Worm (Caenorhabditis elegans) whole organism, L4 larva: ENCODE results near the gene F54H5.5.

ENCODE experiments used
- R02D3.7 ChIP-seq: fragments of 150-350 bp; sonication (generic microtip); optimal IDR thresholded peaks from 3 replicates; lab custom pipeline; 2014; ENCODE audit warnings: missing biosample characterization, missing genetic modification characterization
- Y48G9A.11 ChIP-seq: fragments of 200-800 bp; sonication (Bioruptor generic); IDR thresholded peaks from 2 replicates; pipeline ENCODE4 v1.3.6; 2022; ENCODE audit warnings: missing genetic modification reagents, missing genetic modification characterization, missing compliant biosample characterization
- Y75B8A.6 ChIP-seq: fragments of 200-800 bp; sonication (Bioruptor generic); IDR thresholded peaks from 2 replicates; pipeline ENCODE4 v1.3.6; 2022; ENCODE audit warnings: missing genetic modification reagents, missing genetic modification characterization, missing compliant biosample characterization
- aha-1 ChIP-seq: fragments of 150-350 bp; peaks from one replicate; lab custom pipeline; 2014; ENCODE audit warnings: missing biosample characterization, missing genetic modification characterization
- ceh-20 ChIP-seq: fragments of 200-800 bp; sonication (Bioruptor generic); IDR thresholded peaks from 2 replicates; pipeline ENCODE4 v1.3.6; 2022; ENCODE audit warnings: missing genetic modification reagents, missing genetic modification characterization, missing compliant biosample characterization
- ceh-32 ChIP-seq: sonication (generic microtip); optimal IDR thresholded peaks from 2 replicates; lab custom pipeline; 2016; ENCODE audit warnings: mild to moderate bottlenecking, missing genetic modification characterization, missing compliant biosample characterization; ENCODE audit not compliant: poor library complexity
- ceh-62 ChIP-seq: sonication (generic microtip); optimal IDR thresholded peaks from 2 replicates; lab custom pipeline; 2017; ENCODE audit warnings: missing biosample characterization, missing genetic modification characterization
- cey-2 ChIP-seq: sonication (generic microtip); optimal IDR thresholded peaks from 3 replicates; lab custom pipeline; 2017; ENCODE audit warnings: missing genetic modification characterization, mild to moderate bottlenecking, missing compliant biosample characterization, antibody characterized with exemption, borderline replicate concordance; ENCODE audit not compliant: insufficient read depth
- ctbp-1 ChIP-seq: fragments of 200-800 bp; sonication (Bioruptor generic); IDR thresholded peaks from 2 replicates; pipeline ENCODE4 v1.3.6; 2022; ENCODE audit warnings: missing genetic modification reagents, missing genetic modification characterization, missing compliant biosample characterization
- dmd-6 ChIP-seq: fragments of 200-800 bp; sonication (Bioruptor generic); IDR thresholded peaks from 2 replicates; pipeline ENCODE4 v1.3.6; 2022; ENCODE audit warnings: missing genetic modification reagents, missing genetic modification characterization, missing compliant biosample characterization
- duxl-1 ChIP-seq: sonication (generic microtip); optimal IDR thresholded peaks from 2 replicates; lab custom pipeline; 2016; ENCODE audit warnings: mild to moderate bottlenecking, missing genetic modification characterization, moderate library complexity, missing compliant biosample characterization; ENCODE audit not compliant: poor library complexity
- fkh-10 ChIP-seq: fragments of 150-350 bp; optimal IDR thresholded peaks from 2 replicates; lab custom pipeline; 2014; ENCODE audit warnings: missing biosample characterization, missing genetic modification reagents, missing genetic modification characterization
- gei-8 ChIP-seq: fragments of 200-800 bp; sonication (Bioruptor generic); optimal IDR thresholded peaks from 2 replicates; lab custom pipeline; 2018; ENCODE audit warnings: mild to moderate bottlenecking, missing genetic modification characterization, missing compliant biosample characterization
- hmg-1.1 ChIP-seq: fragments of 200-800 bp; sonication (Bioruptor generic); IDR thresholded peaks from 2 replicates; pipeline ENCODE4 v1.3.6; 2022; ENCODE audit warnings: missing genetic modification reagents, missing genetic modification characterization, missing compliant biosample characterization
- lin-13 ChIP-seq: fragments of 150-350 bp; optimal IDR thresholded peaks from 2 replicates; lab custom pipeline; 2014; ENCODE audit warnings: missing biosample characterization, missing genetic modification reagents, missing genetic modification characterization
- lsy-2 ChIP-seq, 2 experiments: fragments of 150-350 bp in 1 of 2; sonication (generic microtip) in 1 of 2; optimal IDR thresholded peaks; 2 replicates each; lab custom pipeline; 2014 to 2017; ENCODE audit warnings: missing biosample characterization in 2 of 2, missing genetic modification characterization in 2 of 2
- mes-2 ChIP-seq: sonication (generic microtip); optimal IDR thresholded peaks from 2 replicates; lab custom pipeline; 2016; ENCODE audit warnings: missing genotype, mild to moderate bottlenecking, missing genetic modification characterization, missing compliant biosample characterization; ENCODE audit not compliant: poor library complexity, severe bottlenecking
- nhr-10 ChIP-seq: fragments of 150-350 bp; optimal IDR thresholded peaks from 2 replicates; lab custom pipeline; 2014; ENCODE audit warnings: missing biosample characterization, missing genetic modification characterization
- nhr-102 ChIP-seq: sonication (generic microtip); optimal IDR thresholded peaks from 2 replicates; lab custom pipeline; 2016; ENCODE audit warnings: mild to moderate bottlenecking, missing genetic modification characterization, moderate library complexity, missing compliant biosample characterization
- nhr-11 ChIP-seq: fragments of 150-350 bp; optimal IDR thresholded peaks from 2 replicates; lab custom pipeline; 2014; ENCODE audit warnings: missing biosample characterization, missing genetic modification characterization
- nhr-25 ChIP-seq: sonication (generic microtip); optimal IDR thresholded peaks from 2 replicates; lab custom pipeline; 2017; ENCODE audit warnings: missing genetic modification characterization, mild to moderate bottlenecking, missing compliant biosample characterization, antibody characterized with exemption, moderate library complexity, borderline replicate concordance; ENCODE audit not compliant: insufficient read depth
- nhr-6 ChIP-seq: fragments of 150-350 bp; optimal IDR thresholded peaks from 2 replicates; lab custom pipeline; 2014; ENCODE audit warnings: missing biosample characterization, missing genetic modification characterization
- nhr-76 ChIP-seq: fragments of 150-350 bp; optimal IDR thresholded peaks from 2 replicates; lab custom pipeline; 2014; ENCODE audit warnings: missing biosample characterization, missing genetic modification characterization
- php-3 ChIP-seq: fragments of 200-800 bp; sonication (Bioruptor generic); IDR thresholded peaks from 2 replicates; pipeline ENCODE4 v1.3.6; 2022; ENCODE audit warnings: missing genetic modification reagents, missing genetic modification characterization, missing compliant biosample characterization
- pqm-1 ChIP-seq: sonication (generic microtip); optimal IDR thresholded peaks from 2 replicates; lab custom pipeline; 2017; ENCODE audit warnings: missing biosample characterization, missing genetic modification characterization
- saeg-2 ChIP-seq: fragments of 200-800 bp; sonication (Bioruptor generic); IDR thresholded peaks from 2 replicates; pipeline ENCODE4 v1.3.6; 2022; ENCODE audit warnings: missing genetic modification reagents, missing genetic modification characterization, missing compliant biosample characterization
- sdz-12 ChIP-seq: fragments of 200-800 bp; sonication (Bioruptor generic); optimal IDR thresholded peaks from 2 replicates; lab custom pipeline; 2018; ENCODE audit warnings: mild to moderate bottlenecking, missing genetic modification characterization, missing compliant biosample characterization
- unc-130 ChIP-seq: sonication (generic microtip); optimal IDR thresholded peaks from 2 replicates; lab custom pipeline; 2016; ENCODE audit warnings: missing genetic modification reagents, missing genetic modification characterization, missing compliant biosample characterization
- unc-62 ChIP-seq, 3 experiments: fragments of 150-350 bp in 1 of 3; sonication (generic microtip); optimal IDR thresholded peaks in 2 of 3; peaks in 1 of 3; 1 replicate in 1 of 3; 2 replicates in 2 of 3; lab custom pipeline; 2014 to 2017; ENCODE audit warnings: missing biosample characterization in 3 of 3, missing genetic modification characterization in 3 of 3, missing genetic modification reagents in 3 of 3, missing genotype in 1 of 3

The F54H5.5 gene

ce11 chrII:6642180-6642579 is 15.1 kb upstream of the F54H5.5 start:
- TF ChIP-seq Y48G9A.11 (GFP tag; lab: Robert Waterston, UW) (no peak), unc-130 (GFP tag; lab: Kevin White, UChicago) (no peak), R02D3.7 (tag; lab: Kevin White, UChicago) (no peak), nhr-11 (tag; lab: Kevin White, UChicago) (no peak), nhr-102 (tag; lab: Kevin White, UChicago) (no peak), ceh-20 (GFP tag; lab: Robert Waterston, UW) (no peak)
- TF ChIP-seq, all 104 proteins: peak for 0

- TF ChIP-seq saeg-2 (GFP tag; lab: Robert Waterston, UW) (no peak), unc-62 (GFP tag; optimal IDR thresholded peaks at IDR 0.05 in 1 of 2; lab: Kevin White, UChicago) (peak in 1 of 2 experiments; percentile 95), unc-62 (tag; optimal IDR thresholded peaks at IDR 0.05; lab: Kevin White, UChicago) (no peak)
These were observed 10.8 kb upstream of the F54H5.5 start for ce11 chrII:6637854-6638253.

- no peak for TF ChIP-seq ctbp-1
- TF ChIP-seq mes-2 (tag; lab: Kevin White, UChicago) = no peak
- no peak for TF ChIP-seq duxl-1 (tag; lab: Kevin White, UChicago)
- TF ChIP-seq hmg-1.1 (GFP tag; lab: Robert Waterston, UW) = no peak
- peak; percentile 78 for TF ChIP-seq aha-1 (tag; lab: Kevin White, UChicago)
- peak in 1 of 2 experiments; percentile 25 for TF ChIP-seq unc-62 (GFP tag; optimal IDR thresholded peaks at IDR 0.05 in 1 of 2; lab: Kevin White, UChicago)
- no peak for TF ChIP-seq unc-62 (tag; optimal IDR thresholded peaks at IDR 0.05; lab: Kevin White, UChicago)
- no peak for TF ChIP-seq nhr-76 (tag; lab: Kevin White, UChicago)
- no peak for TF ChIP-seq unc-130 (GFP tag; lab: Kevin White, UChicago)
- no peak for TF ChIP-seq gei-8 (GFP tag; lab: Kevin White, UChicago)
- TF ChIP-seq lsy-2 (tag; optimal IDR thresholded peaks at IDR 0.05; lab: Kevin White, UChicago) = no peak
- no peak for TF ChIP-seq lin-13 (GFP tag; lab: Kevin White, UChicago)
- no peak for TF ChIP-seq ceh-32
- no peak for TF ChIP-seq nhr-25 (tag; lab: Kevin White, UChicago)
- TF ChIP-seq cey-2 (tag; lab: Kevin White, UChicago) = no peak
- TF ChIP-seq fkh-10 (GFP tag; lab: Kevin White, UChicago) = no peak
- TF ChIP-seq php-3 = no peak
- no peak for TF ChIP-seq sdz-12 (GFP tag; lab: Kevin White, UChicago)
- TF ChIP-seq, all 104 proteins: peak for 2
These were observed 9.1 kb upstream of the F54H5.5 start, which contains the start of gene T19D12.5 for ce11 chrII:6636136-6636535. TSS of gene T19D12.5 (minus strand) at chrII:6636236.

ce11 chrII:6631995-6632394 is 4.9 kb upstream of the F54H5.5 start:
- TF ChIP-seq pqm-1 (tag; lab: Kevin White, UChicago) (peak; percentile 32), nhr-10 (no peak), Y48G9A.11 (GFP tag; lab: Robert Waterston, UW) (no peak), ceh-62 (tag; lab: Kevin White, UChicago) (no peak), ctbp-1 (no peak), nhr-102 (tag; lab: Kevin White, UChicago) (no peak), duxl-1 (tag; lab: Kevin White, UChicago) (no peak)
- TF ChIP-seq, all 104 proteins: peak for 1

ce11 chrII:6630811-6631210 is 3.7 kb upstream of the F54H5.5 start, which contains the start of gene T19D12.4:
TSS of gene T19D12.4 (plus strand) at chrII:6631105.
- TF ChIP-seq nhr-6 (tag; lab: Kevin White, UChicago) (peak; percentile 27), dmd-6 (GFP tag; lab: Robert Waterston, UW) (0 out of 2 replicates have a peak, but pooled peaks have one; percentile 10), pqm-1 (tag; lab: Kevin White, UChicago) (peak; percentile 60), Y75B8A.6 (GFP tag; lab: Robert Waterston, UW) (no peak)
